Worm (Caenorhabditis elegans) whole organism, L1 larva: ENCODE data around the gene ZC204.17.

Source experiments
- C16A3.4 ChIP-seq: fragments of 150-350 bp; optimal IDR thresholded peaks from 2 replicates; lab custom pipeline; 2014; ENCODE audit warnings: missing biosample characterization, missing genetic modification characterization
- Y116A8C.19 ChIP-seq: sonication (generic microtip); optimal IDR thresholded peaks from 2 replicates; lab custom pipeline; 2016; ENCODE audit warnings: missing compliant biosample characterization, missing genetic modification characterization, borderline replicate concordance
- alr-1 ChIP-seq: fragments of 200-800 bp; sonication (Bioruptor generic); optimal IDR thresholded peaks from 2 replicates; lab custom pipeline; 2018; ENCODE audit warnings: borderline replicate concordance, mild to moderate bottlenecking, missing genetic modification characterization, missing compliant biosample characterization
- ama-1 ChIP-seq: fragments of 150-350 bp; optimal IDR thresholded peaks from 2 replicates; lab custom pipeline; 2014
- ceh-63 ChIP-seq: fragments of 200-800 bp; sonication (Bioruptor generic); optimal IDR thresholded peaks from 2 replicates; lab custom pipeline; 2018; ENCODE audit warnings: mild to moderate bottlenecking, missing genetic modification characterization, missing compliant biosample characterization
- ceh-88 ChIP-seq: fragments of 200-800 bp; sonication (Bioruptor generic); IDR thresholded peaks from 2 replicates; pipeline ENCODE4 v1.3.6; 2022; ENCODE audit warnings: missing genetic modification characterization, missing compliant biosample characterization
- ces-1 ChIP-seq: fragments of 150-350 bp; optimal IDR thresholded peaks from 2 replicates; lab custom pipeline; 2014; ENCODE audit warnings: missing biosample characterization, missing genetic modification reagents, missing genetic modification characterization
- efl-3 ChIP-seq: fragments of 200-800 bp; sonication (Bioruptor generic); optimal IDR thresholded peaks from 2 replicates; lab custom pipeline; 2018; ENCODE audit warnings: mild to moderate bottlenecking, missing genetic modification characterization, missing compliant biosample characterization
- egl-13 ChIP-seq: sonication (generic microtip); optimal IDR thresholded peaks from 2 replicates; lab custom pipeline; 2016; ENCODE audit warnings: missing genotype, missing genetic modification reagents, missing genetic modification characterization, missing compliant biosample characterization
- elt-2 ChIP-seq: sonication (generic microtip); optimal IDR thresholded peaks from 2 replicates; lab custom pipeline; 2016; ENCODE audit warnings: missing genetic modification characterization, mild to moderate bottlenecking, inconsistent platforms, missing compliant biosample characterization, missing genetic modification reagents
- elt-3 ChIP-seq, 6 experiments: fragments of 150-350 bp in 1 of 6; sonication (generic microtip); optimal IDR thresholded peaks; 2 replicates each; lab custom pipeline; 2017 to 2018; ENCODE audit warnings: missing biosample characterization in 6 of 6, missing genetic modification characterization in 6 of 6, inconsistent platforms in 1 of 6
- ets-5 ChIP-seq: fragments of 200-800 bp; sonication (Bioruptor generic); IDR thresholded peaks from 2 replicates; pipeline ENCODE4 v1.3.6; 2022; ENCODE audit warnings: missing genetic modification characterization, missing compliant biosample characterization
- fkh-10 ChIP-seq: sonication (generic microtip); optimal IDR thresholded peaks from 2 replicates; lab custom pipeline; 2017; ENCODE audit warnings: missing biosample characterization, missing genetic modification reagents, missing genetic modification characterization
- fkh-4 ChIP-seq: sonication (generic microtip); optimal IDR thresholded peaks from 2 replicates; lab custom pipeline; 2016; ENCODE audit warnings: missing compliant biosample characterization, missing genetic modification characterization, borderline replicate concordance
- fkh-8 ChIP-seq: sonication (generic microtip); optimal IDR thresholded peaks from 2 replicates; lab custom pipeline; 2016; ENCODE audit warnings: mild to moderate bottlenecking, missing genetic modification characterization, missing compliant biosample characterization
- grh-1 ChIP-seq: fragments of 200-800 bp; sonication (Bioruptor generic); IDR thresholded peaks from 2 replicates; pipeline ENCODE4 v1.3.6; 2022; ENCODE audit warnings: missing genetic modification reagents, missing genetic modification characterization, missing compliant biosample characterization
- hpl-2 ChIP-seq: fragments of 150-350 bp; optimal IDR thresholded peaks from 2 replicates; lab custom pipeline; 2014; ENCODE audit warnings: missing biosample characterization, missing genetic modification reagents, missing genetic modification characterization
- isw-1 ChIP-seq: fragments of 200-800 bp; sonication (Bioruptor generic); IDR thresholded peaks from 2 replicates; pipeline ENCODE4 v1.3.6; 2022; ENCODE audit warnings: missing genetic modification characterization, missing compliant biosample characterization
- jun-1 ChIP-seq: fragments of 150-350 bp; optimal IDR thresholded peaks from 2 replicates; lab custom pipeline; 2014; ENCODE audit warnings: missing biosample characterization, missing genetic modification reagents, missing genetic modification characterization
- lin-14 ChIP-seq: fragments of 200-800 bp; sonication (Bioruptor generic); optimal IDR thresholded peaks from 2 replicates; lab custom pipeline; 2018; ENCODE audit warnings: mild to moderate bottlenecking, missing genetic modification characterization, moderate library complexity, missing compliant biosample characterization
- lin-15B ChIP-seq: fragments of 150-350 bp; sonication (generic microtip); optimal IDR thresholded peaks from 3 replicates; lab custom pipeline; 2014; ENCODE audit warnings: missing biosample characterization, missing genetic modification characterization
- lin-35 ChIP-seq, 2 experiments: fragments of 150-350 bp; optimal IDR thresholded peaks; 2 replicates each; lab custom pipeline; 2014; ENCODE audit warnings: missing biosample characterization in 2 of 2, missing genetic modification characterization in 2 of 2, missing genetic modification reagents in 2 of 2
- lir-3 ChIP-seq: sonication (generic microtip); optimal IDR thresholded peaks from 2 replicates; lab custom pipeline; 2016; ENCODE audit warnings: mild to moderate bottlenecking, missing genetic modification characterization, moderate library complexity, missing compliant biosample characterization; ENCODE audit not compliant: poor library complexity
- lsy-2 ChIP-seq, 2 experiments: fragments of 150-350 bp; optimal IDR thresholded peaks; 2 replicates each; lab custom pipeline; 2014; ENCODE audit warnings: missing biosample characterization in 2 of 2, missing genetic modification characterization in 2 of 2
- mab-9 ChIP-seq: fragments of 200-800 bp; sonication (Bioruptor generic); IDR thresholded peaks from 2 replicates; pipeline ENCODE4 v1.3.6; 2022; ENCODE audit warnings: missing genetic modification reagents, missing genetic modification characterization, missing compliant biosample characterization
- mep-1 ChIP-seq: fragments of 150-350 bp; optimal IDR thresholded peaks from 2 replicates; lab custom pipeline; 2014; ENCODE audit warnings: missing biosample characterization, missing genetic modification characterization
- nhr-76 ChIP-seq: sonication (generic microtip); optimal IDR thresholded peaks from 2 replicates; lab custom pipeline; 2017; ENCODE audit warnings: missing biosample characterization, missing genetic modification characterization
- nhr-84 ChIP-seq: sonication (generic microtip); optimal IDR thresholded peaks from 2 replicates; lab custom pipeline; 2017; ENCODE audit warnings: missing biosample characterization, missing genetic modification characterization
- nhr-90 ChIP-seq: sonication (generic microtip); optimal IDR thresholded peaks from 2 replicates; lab custom pipeline; 2016; ENCODE audit warnings: mild to moderate bottlenecking, missing genetic modification characterization, missing compliant biosample characterization; ENCODE audit not compliant: poor library complexity
- pag-3 ChIP-seq: sonication (generic microtip); optimal IDR thresholded peaks from 2 replicates; lab custom pipeline; 2017; ENCODE audit warnings: missing genetic modification characterization, mild to moderate bottlenecking, missing compliant biosample characterization, antibody characterized with exemption, borderline replicate concordance; ENCODE audit not compliant: insufficient read depth
- snu-23 ChIP-seq: sonication (generic microtip); optimal IDR thresholded peaks from 2 replicates; lab custom pipeline; 2016; ENCODE audit warnings: missing genetic modification characterization, missing compliant biosample characterization
- sup-37 ChIP-seq: fragments of 200-800 bp; sonication (Bioruptor generic); optimal IDR thresholded peaks from 2 replicates; lab custom pipeline; 2018; ENCODE audit warnings: mild to moderate bottlenecking, missing genetic modification characterization, missing compliant biosample characterization
- tlp-1 ChIP-seq: fragments of 150-350 bp; optimal IDR thresholded peaks from 2 replicates; lab custom pipeline; 2014; ENCODE audit warnings: missing biosample characterization, missing genetic modification characterization
- unc-130 ChIP-seq: fragments of 150-350 bp; optimal IDR thresholded peaks from 2 replicates; lab custom pipeline; 2017; ENCODE audit warnings: missing biosample characterization, missing genetic modification characterization, inconsistent platforms
- vab-15 ChIP-seq: sonication (generic microtip); optimal IDR thresholded peaks from 2 replicates; lab custom pipeline; 2017; ENCODE audit warnings: missing genotype, mild to moderate bottlenecking, missing genetic modification characterization, missing compliant biosample characterization

The ZC204.17 gene

DNA sequence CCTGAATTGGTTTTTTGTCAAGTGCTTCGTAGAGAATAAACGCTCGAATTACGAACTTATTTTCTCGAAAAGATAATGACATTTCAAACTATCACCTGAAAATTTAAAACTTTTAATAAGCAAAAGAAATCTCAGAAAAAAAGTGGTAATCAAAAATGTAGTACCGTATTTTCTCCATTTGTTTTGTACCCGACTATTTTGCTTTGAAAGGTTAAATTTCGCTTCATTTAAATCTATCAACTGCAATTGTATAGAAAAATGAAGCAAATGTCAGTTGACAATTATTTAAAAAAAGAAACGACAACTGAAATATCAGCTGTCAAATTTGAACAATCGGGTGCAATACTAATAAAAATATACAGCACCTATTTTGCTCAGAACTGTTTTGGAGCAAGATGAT is 24.9 kb downstream of the ZC204.17 start, which contains the start of gene fbxa-158:
Gene fbxa-158, minus strand, starts transcription at position 101 of the 400 bp plus-strand sequence.
- TF ChIP-seq fkh-4 (tag; lab: Kevin White, UChicago) (no peak), efl-3 (GFP tag; lab: Kevin White, UChicago) (no peak), tlp-1 (tag; lab: Kevin White, UChicago) (no peak), Y116A8C.19 (tag; lab: Kevin White, UChicago) (no peak), egl-13 (tag; lab: Kevin White, UChicago) (no peak), pag-3 (tag; lab: Kevin White, UChicago) (no peak), ets-5 (GFP tag; lab: Robert Waterston, UW) (no peak), elt-3 (tag; optimal IDR thresholded peaks at IDR 0.05; lab: Kevin White, UChicago) (no peak)
- TF ChIP-seq, all 84 proteins: peak for 0

ce11 chrII:1618948-1619347 is 27.2 kb downstream of the ZC204.17 start, which contains the start of gene fbxa-166:
TSS of gene fbxa-166 (minus strand) at chrII:1619048.
- TF ChIP-seq ama-1 (no peak), hpl-2 (GFP tag; lab: Kevin White, UChicago) (no peak), nhr-76 (tag; lab: Kevin White, UChicago) (no peak), elt-2 (no peak)

DNA sequence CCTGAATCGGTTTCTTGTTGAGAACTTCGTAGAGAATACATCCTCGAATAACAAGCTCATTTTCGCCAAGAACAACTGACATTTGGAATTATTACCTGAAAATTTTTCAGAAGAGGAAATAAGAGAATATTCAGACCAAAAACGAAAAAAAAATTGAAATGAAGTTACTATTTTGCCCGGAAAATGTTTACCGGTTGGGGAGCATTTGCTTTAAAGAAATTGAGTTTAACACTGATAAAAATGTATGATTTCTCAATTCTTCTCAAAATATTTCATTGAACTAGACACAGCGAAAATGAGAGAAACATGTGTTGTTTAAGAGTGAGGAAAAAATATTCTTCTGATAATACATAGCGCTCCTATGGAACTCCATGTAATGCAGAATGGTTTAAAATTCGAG is 29.7 kb downstream of the ZC204.17 start, which contains the start of gene fbxa-165:
Gene fbxa-165, minus strand, starts transcription at position 101 of the 400 bp plus-strand sequence.
- TF ChIP-seq vab-15 (tag; lab: Kevin White, UChicago) (no peak), grh-1 (GFP tag; lab: Robert Waterston, UW) (no peak), ceh-88 (GFP tag; lab: Robert Waterston, UW) (no peak), fkh-4 (tag; lab: Kevin White, UChicago) (no peak), sup-37 (no peak), ces-1 (GFP tag; lab: Kevin White, UChicago) (no peak), nhr-84 (no peak), mab-9 (no peak), jun-1 (tag; lab: Kevin White, UChicago) (no peak)

ce11 chrII:1613972-1614371 is 32.1 kb downstream of the ZC204.17 start, which contains the start of gene fbxa-164:
TSS of gene fbxa-164 (minus strand) at chrII:1614072.
- TF ChIP-seq nhr-90: no peak
- no peak for TF ChIP-seq fkh-10 (GFP tag; lab: Kevin White, UChicago)
- no peak for TF ChIP-seq lin-15B (tag; lab: Kevin White, UChicago)
- TF ChIP-seq lin-35 (GFP tag; optimal IDR thresholded peaks at IDR 0.05; lab: Kevin White, UChicago): no peak
- no peak for TF ChIP-seq fkh-8 (tag; lab: Kevin White, UChicago)
- TF ChIP-seq lir-3 (tag; lab: Kevin White, UChicago): no peak
- no peak for TF ChIP-seq unc-130
- TF ChIP-seq egl-13 (tag; lab: Kevin White, UChicago): no peak
- TF ChIP-seq lin-14 (GFP tag; lab: Kevin White, UChicago): no peak
- no peak for TF ChIP-seq vab-15 (tag; lab: Kevin White, UChicago)
- no peak for TF ChIP-seq ceh-63 (GFP tag; lab: Kevin White, UChicago)
- no peak for TF ChIP-seq mab-9
- TF ChIP-seq nhr-76 (tag; lab: Kevin White, UChicago): no peak
- no peak for TF ChIP-seq snu-23

DNA sequence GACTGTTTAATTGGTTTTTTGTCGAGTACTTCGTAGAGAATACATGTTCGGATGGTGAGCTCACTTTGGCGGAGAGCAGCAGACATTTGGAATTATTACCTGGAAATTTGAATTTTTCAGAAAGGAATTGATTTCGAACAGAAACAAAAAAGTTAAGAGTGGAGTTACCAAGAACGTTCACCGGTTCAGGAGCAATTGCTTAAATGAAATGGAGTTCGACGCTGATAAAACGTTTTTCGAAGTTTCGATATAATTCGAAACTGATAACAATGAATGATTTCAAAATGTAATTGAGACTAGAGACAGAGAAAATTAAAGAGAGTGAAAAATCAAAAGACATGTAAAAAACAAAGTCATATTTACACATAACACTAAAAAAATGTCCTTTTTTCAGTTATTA is 35.5 kb downstream of the ZC204.17 start, which contains the start of gene fbxa-163:
Gene fbxa-163, minus strand, starts transcription at position 101 of the 400 bp plus-strand sequence.
- TF ChIP-seq mep-1 (tag; lab: Kevin White, UChicago) (no peak), nhr-90 (no peak), alr-1 (no peak), lsy-2 (tag; optimal IDR thresholded peaks at IDR 0.05; lab: Kevin White, UChicago) (no peak), isw-1 (GFP tag; lab: Robert Waterston, UW) (no peak), lir-3 (tag; lab: Kevin White, UChicago) (no peak), hpl-2 (GFP tag; lab: Kevin White, UChicago) (no peak), C16A3.4 (tag; lab: Kevin White, UChicago) (no peak)
